Fruit fly (Drosophila melanogaster): Measurements from ENCODE around the gene numb.

DNA sequence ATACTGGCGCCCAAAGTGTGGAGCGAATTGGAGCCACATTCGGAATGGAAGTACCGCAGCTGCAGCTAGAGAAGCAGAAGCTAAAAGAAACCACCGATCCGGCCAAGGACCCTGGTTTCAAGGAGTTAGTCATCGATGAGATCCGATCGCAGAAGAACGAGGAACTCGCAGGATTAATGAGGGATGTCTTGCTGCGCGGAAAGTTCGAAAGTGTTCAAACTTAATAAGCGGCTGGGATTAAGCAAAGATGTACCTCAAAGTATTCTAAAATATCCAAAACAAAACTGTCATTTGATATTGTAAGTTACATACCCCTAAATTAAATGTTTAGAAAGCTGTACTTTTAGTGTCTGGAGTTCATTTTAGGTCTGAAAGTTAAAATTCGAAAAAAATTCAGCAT, 765 bp upstream of the numb start, which contains the start of gene RpS28-like:
- no peak for TF ChIP-seq rgr (GFP tag; optimal IDR thresholded peaks at IDR 0.05)
- TF ChIP-seq usp (GFP tag; optimal IDR thresholded peaks at IDR 0.05): no peak
- no peak for TF ChIP-seq Vsx2 (GFP tag; optimal IDR thresholded peaks at IDR 0.05; ENCODE audit: partially characterized antibody)
- TF ChIP-seq psq (GFP tag; optimal IDR thresholded peaks at IDR 0.05): no peak
- TF ChIP-seq sage (GFP tag; optimal IDR thresholded peaks at IDR 0.05): no peak
- no peak for TF ChIP-seq br (GFP tag; optimal IDR thresholded peaks at IDR 0.05)
- TF ChIP-seq OdsH (GFP tag; optimal IDR thresholded peaks at IDR 0.05): no peak
- TF ChIP-seq Dfd (GFP tag; optimal IDR thresholded peaks at IDR 0.05): no peak
- TF ChIP-seq pan (optimal IDR thresholded peaks at IDR 0.05): no peak
- no peak for TF ChIP-seq h (GFP tag; optimal IDR thresholded peaks at IDR 0.05)
